Fruit fly (Drosophila melanogaster): Measurements from ENCODE around the gene CG15531.

Gene CG15531

DNA sequence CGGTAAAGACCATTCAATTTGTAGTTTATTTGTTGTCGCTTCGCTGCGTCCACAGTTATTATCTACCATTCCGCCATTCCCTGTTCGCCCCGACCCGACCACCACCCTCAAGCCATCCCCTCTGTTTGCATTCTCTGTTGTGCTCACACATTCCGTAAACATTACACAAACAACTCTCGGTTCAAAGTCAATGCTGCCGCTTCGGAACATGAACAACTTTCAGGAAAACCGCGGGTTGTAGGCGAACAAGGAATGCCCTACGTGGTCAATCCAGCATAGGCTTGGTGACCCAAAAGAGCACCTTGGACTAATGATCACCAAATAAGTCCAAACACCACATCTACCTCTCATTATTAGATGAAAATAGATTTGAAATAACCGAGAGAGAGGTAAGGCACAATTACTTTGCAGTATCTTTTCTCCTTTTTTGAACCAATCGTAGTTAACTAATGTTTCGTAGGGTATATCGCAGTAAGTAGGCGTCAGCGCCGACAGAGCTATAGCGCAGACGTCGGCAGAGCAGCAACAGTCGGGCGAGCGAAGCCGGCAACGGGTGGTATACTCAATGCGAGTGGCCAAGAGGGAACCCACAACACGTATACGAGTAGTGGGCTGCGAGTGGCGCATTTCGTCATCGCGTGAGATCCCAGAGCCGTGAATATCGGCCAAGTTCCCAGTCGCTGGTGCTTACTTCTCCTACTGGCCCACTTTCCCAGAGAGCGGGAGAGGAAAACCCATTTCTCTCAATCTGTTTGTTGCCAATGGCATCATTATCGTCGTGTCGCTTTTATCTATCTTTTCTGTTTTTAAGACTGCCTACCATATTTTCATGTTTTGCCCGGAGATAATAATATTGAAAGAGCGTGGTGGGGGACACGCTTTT, 7.3 kb upstream of the CG15531 start (continued):
- TF ChIP-seq cg (GFP tag; optimal IDR thresholded peaks at IDR 0.05), result no peak
- peak; percentile 88 for TF ChIP-seq CG4730 (GFP tag; IDR thresholded peaks at IDR 0.05)
- TF ChIP-seq pfk (GFP tag; optimal IDR thresholded peaks at IDR 0.05), result no peak
- peak; percentile 83 for TF ChIP-seq CG17612 (GFP tag; IDR thresholded peaks at IDR 0.05)
- TF ChIP-seq CG1647 (GFP tag; optimal IDR thresholded peaks at IDR 0.05), result peak; percentile 97
- TF ChIP-seq jigr1 (GFP tag; IDR thresholded peaks at IDR 0.05), result peak; percentile 92
- peak; percentile 50 for TF ChIP-seq dan (GFP tag; IDR thresholded peaks at IDR 0.05)
- no peak for TF ChIP-seq CG14860 (GFP tag; IDR thresholded peaks at IDR 0.05; ENCODE audit: partially characterized antibody)
- TF ChIP-seq CG7271 (tag; optimal IDR thresholded peaks at IDR 0.05), result peak; percentile 56
- peak; percentile 87 for TF ChIP-seq CG5180 (GFP tag; optimal IDR thresholded peaks at IDR 0.05)
- peak; percentile 89 for TF ChIP-seq CG8290 (GFP tag; optimal IDR thresholded peaks at IDR 0.05)
- TF ChIP-seq CG8290 (tag; optimal IDR thresholded peaks at IDR 0.05), result peak; percentile 29 to 94
- TF ChIP-seq NC2α (GFP tag; optimal IDR thresholded peaks at IDR 0.05), result peak; percentile 90
- no peak for TF ChIP-seq CG7745 (tag; optimal IDR thresholded peaks at IDR 0.05)
- TF ChIP-seq da (GFP tag; optimal IDR thresholded peaks at IDR 0.05), result peak; percentile 85
- peak; percentile 44; the same call in 2 of the 3 replicates for TF ChIP-seq sr (GFP tag; IDR thresholded peaks at IDR 0.05)
- TF ChIP-seq CG5953 (GFP tag; IDR thresholded peaks at IDR 0.05), result peak; percentile 95
- no peak for TF ChIP-seq zf30C (GFP tag; optimal IDR thresholded peaks at IDR 0.05)
- peak; percentile 93 for TF ChIP-seq D19B (GFP tag; optimal IDR thresholded peaks at IDR 0.05)
- peak; percentile 97 for TF ChIP-seq CG11504 (tag; optimal IDR thresholded peaks at IDR 0.05)
- TF ChIP-seq salm (tag; optimal IDR thresholded peaks at IDR 0.05), result peak; percentile 72
- TF ChIP-seq Lpt (GFP tag; optimal IDR thresholded peaks at IDR 0.05), result no peak
- TF ChIP-seq CG4820 (GFP tag; optimal IDR thresholded peaks at IDR 0.05), result peak; percentile 97
- peak; percentile 89 for TF ChIP-seq Myb (GFP tag; optimal IDR thresholded peaks at IDR 0.05)
- no peak for TF ChIP-seq fru (optimal IDR thresholded peaks at IDR 0.05)
- peak; percentile 90 for TF ChIP-seq CG13424 (tag; optimal IDR thresholded peaks at IDR 0.05)
- TF ChIP-seq insv (GFP tag; optimal IDR thresholded peaks at IDR 0.05), result peak in 1 of 2 experiments; percentile 8
- TF ChIP-seq z (GFP tag; IDR thresholded peaks at IDR 0.05), result peak; percentile 66; the same call in 1 of the 3 replicates
- peak; percentile 88 for TF ChIP-seq CG7357 (GFP tag; IDR thresholded peaks at IDR 0.05)
- TF ChIP-seq fd96Cb (tag; optimal IDR thresholded peaks at IDR 0.05), result peak; percentile 97
- TF ChIP-seq nau (GFP tag; optimal IDR thresholded peaks at IDR 0.05), result peak; percentile 97
- peak; percentile 21; the same call in 1 of the 2 replicates for TF ChIP-seq CG13287 (GFP tag; IDR thresholded peaks at IDR 0.05; ENCODE audit: partially characterized antibody)
- TF ChIP-seq CG4404 (GFP tag; IDR thresholded peaks at IDR 0.05), result peak; percentile 89
- TF ChIP-seq Ptx1 (GFP tag; IDR thresholded peaks at IDR 0.05), result peak; percentile 95
- peak; percentile 84 for TF ChIP-seq CG16815 (GFP tag; optimal IDR thresholded peaks at IDR 0.05)
- TF ChIP-seq ro (GFP tag; IDR thresholded peaks at IDR 0.05), result peak; percentile 85
- TF ChIP-seq croc (GFP tag; conservative IDR thresholded peaks at IDR 0.05), result peak; percentile 91
- peak; percentile 88 for TF ChIP-seq CG31224 (GFP tag; IDR thresholded peaks at IDR 0.05)
- TF ChIP-seq CG4328 (GFP tag; optimal IDR thresholded peaks at IDR 0.05), result peak; percentile 90
- TF ChIP-seq CG18262 (tag; optimal IDR thresholded peaks at IDR 0.05), result peak; percentile 94
- TF ChIP-seq D19A (tag; optimal IDR thresholded peaks at IDR 0.05), result peak; percentile 99
- peak; percentile 65 to 83 for TF ChIP-seq Trl (optimal IDR thresholded peaks at IDR 0.05)
- TF ChIP-seq Trl (GFP tag; optimal IDR thresholded peaks at IDR 0.05), result peak; percentile 97
- 0 out of 2 replicates have a peak, but pooled peaks have one; percentile 54 for TF ChIP-seq Doc2 (GFP tag; IDR thresholded peaks at IDR 0.05)
- TF ChIP-seq Stat92E (GFP tag; optimal IDR thresholded peaks at IDR 0.05), result peak in 1 of 3 experiments; percentile 86
- peak; percentile 88 for TF ChIP-seq CG3407 (GFP tag; optimal IDR thresholded peaks at IDR 0.05)
- peak; percentile 97 for TF ChIP-seq NK7.1 (GFP tag; optimal IDR thresholded peaks at IDR 0.05)
- peak; percentile 90 for TF ChIP-seq HLHmδ (GFP tag; optimal IDR thresholded peaks at IDR 0.05)
- TF ChIP-seq CG13123 (GFP tag; optimal IDR thresholded peaks at IDR 0.05), result peak; percentile 77

All from whole organism, embryonic.